Fruit fly (Drosophila melanogaster): ENCODE results near the gene CG7432.

CG7432 gene

DNA sequence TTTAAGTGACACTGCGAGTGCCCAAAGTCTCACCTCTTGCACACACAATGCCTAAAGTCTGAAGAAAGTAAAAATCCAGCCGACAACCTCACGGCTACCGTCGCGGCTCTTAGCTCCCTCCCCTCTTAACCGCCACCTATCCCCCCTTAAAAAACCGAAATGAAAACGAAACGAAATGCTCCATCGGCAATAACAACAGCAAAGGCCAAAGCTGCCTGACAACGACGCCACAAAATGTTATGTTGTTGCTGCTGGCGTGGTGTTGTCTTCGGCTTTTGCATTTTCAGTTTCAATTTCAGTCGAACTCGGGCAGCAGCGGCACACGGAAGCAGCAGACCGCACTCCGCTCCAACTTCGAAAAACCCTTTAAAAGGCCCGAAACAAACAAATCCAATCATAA is at the start of gene CG7432:
CG7432 (plus strand) TSS at position 295 of the 400 bp plus-strand sequence.
- no peak for TF ChIP-seq brk (GFP tag; optimal IDR thresholded peaks at IDR 0.05)
- no peak for TF ChIP-seq jim (GFP tag; optimal IDR thresholded peaks at IDR 0.05)
- no peak for TF ChIP-seq Dif (GFP tag; optimal IDR thresholded peaks at IDR 0.05; ENCODE audit: partially characterized antibody)
- no peak for TF ChIP-seq ey (GFP tag; optimal IDR thresholded peaks at IDR 0.05)
- TF ChIP-seq HLH106 (tag; optimal IDR thresholded peaks at IDR 0.05): no peak
- TF ChIP-seq Myc (optimal IDR thresholded peaks at IDR 0.05): no peak
- TF ChIP-seq sage (GFP tag; optimal IDR thresholded peaks at IDR 0.05): no peak
- no peak for TF ChIP-seq Vsx2 (GFP tag; optimal IDR thresholded peaks at IDR 0.05; ENCODE audit: partially characterized antibody)
- no peak for TF ChIP-seq foxo (GFP tag; optimal IDR thresholded peaks at IDR 0.05)
- no peak for TF ChIP-seq pan (optimal IDR thresholded peaks at IDR 0.05)
- TF ChIP-seq Abd-B (GFP tag; optimal IDR thresholded peaks at IDR 0.05): no peak
- TF ChIP-seq CG9705 (GFP tag; optimal IDR thresholded peaks at IDR 0.05): no peak
- TF ChIP-seq Sp1 (GFP tag; optimal IDR thresholded peaks at IDR 0.05): no peak
- no peak for TF ChIP-seq Dfd (GFP tag; optimal IDR thresholded peaks at IDR 0.05)
- TF ChIP-seq N (GFP tag; optimal IDR thresholded peaks at IDR 0.05): no peak

DNA sequence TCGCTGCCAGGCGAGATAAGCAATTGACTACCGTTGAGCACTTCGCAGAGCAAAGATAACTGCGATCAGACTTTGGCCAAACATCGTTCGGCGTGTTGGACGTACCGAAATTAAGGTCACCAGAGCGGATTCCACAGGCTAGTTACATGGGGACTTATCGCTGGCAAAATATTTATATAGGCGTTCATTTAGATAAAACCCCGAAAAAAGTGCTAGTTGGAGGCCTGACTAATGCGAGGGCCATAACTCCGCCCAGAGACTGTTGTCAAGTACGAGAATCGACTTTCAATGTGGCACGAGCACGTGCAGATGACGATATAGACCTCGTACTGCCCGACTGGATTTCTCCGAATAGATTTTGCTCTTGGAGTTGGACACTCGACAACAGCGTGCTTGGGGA is 44.9 kb upstream of the CG7432 start:
- TF ChIP-seq br (GFP tag; optimal IDR thresholded peaks at IDR 0.05): no peak
- no peak for TF ChIP-seq rgr (GFP tag; optimal IDR thresholded peaks at IDR 0.05)
- TF ChIP-seq Hnf4 (GFP tag; optimal IDR thresholded peaks at IDR 0.05): no peak
- TF ChIP-seq dsf (GFP tag; optimal IDR thresholded peaks at IDR 0.05; ENCODE audit: borderline replicate concordance): no peak
- TF ChIP-seq Myc (optimal IDR thresholded peaks at IDR 0.05): no peak
- no peak for TF ChIP-seq Dfd (GFP tag; optimal IDR thresholded peaks at IDR 0.05)
- TF ChIP-seq HLH106 (tag; optimal IDR thresholded peaks at IDR 0.05): no peak
- no peak for TF ChIP-seq psq (GFP tag; optimal IDR thresholded peaks at IDR 0.05)
- TF ChIP-seq sage (GFP tag; optimal IDR thresholded peaks at IDR 0.05): no peak
- TF ChIP-seq GATAd (GFP tag; optimal IDR thresholded peaks at IDR 0.05): no peak
- TF ChIP-seq brk (GFP tag; optimal IDR thresholded peaks at IDR 0.05): no peak
- no peak for TF ChIP-seq woc (GFP tag; optimal IDR thresholded peaks at IDR 0.05)
- no peak for TF ChIP-seq dmrt93B (GFP tag; optimal IDR thresholded peaks at IDR 0.05)
- no peak for TF ChIP-seq foxo (GFP tag; optimal IDR thresholded peaks at IDR 0.05)

DNA sequence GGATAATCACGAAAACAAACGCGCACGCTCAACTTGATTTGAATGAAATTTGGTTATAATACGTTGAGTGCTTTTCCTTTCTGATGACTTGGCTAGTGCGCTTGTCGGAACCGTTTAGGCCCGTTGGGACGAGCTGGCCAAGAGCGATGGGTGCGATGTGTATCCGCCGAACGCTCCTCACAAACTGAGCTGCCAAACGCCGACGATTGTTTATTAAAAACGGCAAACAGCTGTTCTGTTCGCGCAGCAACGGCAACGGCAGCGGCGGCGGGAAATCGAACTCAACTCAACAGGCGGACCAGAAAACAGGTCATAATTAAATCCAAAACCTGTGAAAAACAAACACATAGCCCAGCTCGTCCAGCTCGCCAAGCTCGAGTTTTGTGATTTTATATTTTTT is 43.9 kb upstream of the CG7432 start:
- no peak for TF ChIP-seq Hr83 (GFP tag; optimal IDR thresholded peaks at IDR 0.05; ENCODE audit: poor library complexity, severe bottlenecking)
- TF ChIP-seq Myc (optimal IDR thresholded peaks at IDR 0.05): no peak
- no peak for TF ChIP-seq N (GFP tag; optimal IDR thresholded peaks at IDR 0.05)
- TF ChIP-seq Rel (GFP tag; optimal IDR thresholded peaks at IDR 0.05): no peak
- peak; percentile 4 for TF ChIP-seq Rel (tag; optimal IDR thresholded peaks at IDR 0.05)
- no peak for TF ChIP-seq sage (GFP tag; optimal IDR thresholded peaks at IDR 0.05)
- TF ChIP-seq pan (optimal IDR thresholded peaks at IDR 0.05): no peak
- TF ChIP-seq Vsx2 (GFP tag; optimal IDR thresholded peaks at IDR 0.05; ENCODE audit: partially characterized antibody): no peak
- TF ChIP-seq Jra (GFP tag; optimal IDR thresholded peaks at IDR 0.05): no peak
- TF ChIP-seq Hnf4 (GFP tag; optimal IDR thresholded peaks at IDR 0.05): no peak
- TF ChIP-seq Hr78 (GFP tag; optimal IDR thresholded peaks at IDR 0.05): no peak
- TF ChIP-seq h (GFP tag; optimal IDR thresholded peaks at IDR 0.05): peak; percentile 25

DNA sequence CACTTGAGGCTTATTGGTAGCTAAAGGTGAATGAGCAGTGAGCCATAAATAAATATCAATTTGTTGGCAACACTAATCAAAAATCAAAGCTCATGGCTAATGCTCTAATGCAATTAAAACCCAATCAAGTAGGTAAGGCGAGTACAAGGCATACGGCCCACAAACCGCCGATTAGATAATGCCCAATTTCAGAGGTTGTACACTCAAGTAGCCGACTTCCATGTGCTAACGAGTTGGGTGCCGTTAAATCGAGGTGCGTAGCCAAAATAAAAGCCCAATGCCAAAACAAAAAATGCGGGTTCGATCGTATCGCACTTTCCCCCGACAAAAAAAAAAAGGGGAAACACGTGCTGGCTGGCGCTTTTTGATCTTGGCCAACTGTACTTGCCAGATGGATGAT is 42.8 kb upstream of the CG7432 start:
- TF ChIP-seq Vsx2 (GFP tag; optimal IDR thresholded peaks at IDR 0.05; ENCODE audit: partially characterized antibody): no peak
- no peak for TF ChIP-seq jim (GFP tag; optimal IDR thresholded peaks at IDR 0.05)
- no peak for TF ChIP-seq Rel (GFP tag; optimal IDR thresholded peaks at IDR 0.05)
- TF ChIP-seq Rel (tag; optimal IDR thresholded peaks at IDR 0.05): peak; percentile 66
- peak; percentile 40 for TF ChIP-seq h (GFP tag; optimal IDR thresholded peaks at IDR 0.05)

DNA sequence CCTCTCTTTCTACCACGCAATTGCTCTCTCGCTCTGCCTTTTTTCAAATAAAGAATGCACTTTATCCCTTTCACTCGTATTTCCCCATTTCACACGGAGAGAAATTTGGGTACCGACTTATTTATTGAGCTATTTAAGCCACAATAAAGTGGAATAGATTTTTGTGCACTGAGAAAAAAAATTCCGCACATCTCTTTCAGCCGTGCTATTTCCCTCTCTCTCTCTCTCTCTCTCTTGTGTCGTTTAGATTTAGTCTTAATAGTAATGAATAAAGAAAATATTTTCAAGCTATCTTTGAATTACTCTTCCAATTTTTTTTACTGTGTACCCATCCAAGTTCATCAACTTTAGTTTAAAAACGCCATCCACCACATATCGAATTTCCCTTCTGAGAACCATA is 41.2 kb upstream of the CG7432 start:
- TF ChIP-seq sage (GFP tag; optimal IDR thresholded peaks at IDR 0.05): peak; percentile 40
- peak in 1 of 2 experiments; percentile 60 for TF ChIP-seq foxo (GFP tag; optimal IDR thresholded peaks at IDR 0.05)
- TF ChIP-seq fru (GFP tag; optimal IDR thresholded peaks at IDR 0.05): peak; percentile 48
- TF ChIP-seq ey (GFP tag; optimal IDR thresholded peaks at IDR 0.05): peak; percentile 34
- no peak for TF ChIP-seq Hr78 (GFP tag; optimal IDR thresholded peaks at IDR 0.05)
- TF ChIP-seq tai (GFP tag; optimal IDR thresholded peaks at IDR 0.05): no peak
- peak; percentile 36 for TF ChIP-seq Sp1 (GFP tag; optimal IDR thresholded peaks at IDR 0.05)
- peak; percentile 37 for TF ChIP-seq h (GFP tag; optimal IDR thresholded peaks at IDR 0.05)
- peak; percentile 41 for TF ChIP-seq rgr (GFP tag; optimal IDR thresholded peaks at IDR 0.05)
- TF ChIP-seq HLH106 (tag; optimal IDR thresholded peaks at IDR 0.05): peak; percentile 50
- TF ChIP-seq OdsH (GFP tag; optimal IDR thresholded peaks at IDR 0.05): peak; percentile 26
- TF ChIP-seq CG32264 (GFP tag; optimal IDR thresholded peaks at IDR 0.05): peak; percentile 4
- no peak for TF ChIP-seq jim (GFP tag; optimal IDR thresholded peaks at IDR 0.05)
- TF ChIP-seq Myc (optimal IDR thresholded peaks at IDR 0.05): no peak
- peak; percentile 35 for TF ChIP-seq br (GFP tag; optimal IDR thresholded peaks at IDR 0.05)
- peak; percentile 14 for TF ChIP-seq psq (GFP tag; optimal IDR thresholded peaks at IDR 0.05)
